Worm (Caenorhabditis elegans) whole organism, early embryonic: ENCODE measurements around the gene B0310.2.

ENCODE experiments used
- B0310.2 ChIP-seq: sonication (generic microtip); optimal IDR thresholded peaks from 2 replicates; lab custom pipeline; 2016; ENCODE audit warnings: mild to moderate bottlenecking, missing genetic modification characterization, missing compliant biosample characterization
- F13C5.2 ChIP-seq: sonication (generic microtip); optimal IDR thresholded peaks from 2 replicates; lab custom pipeline; 2017; ENCODE audit warnings: mild to moderate bottlenecking, missing genetic modification characterization, inconsistent platforms, missing compliant biosample characterization
- aly-1 ChIP-seq: sonication (generic microtip); optimal IDR thresholded peaks from 2 replicates; lab custom pipeline; 2016; ENCODE audit warnings: missing genetic modification characterization, missing compliant biosample characterization
- ama-1 ChIP-seq: fragments of 150-350 bp; optimal IDR thresholded peaks from 2 replicates; lab custom pipeline; 2014
- ceh-13 ChIP-seq: fragments of 200-800 bp; sonication (Bioruptor generic); optimal IDR thresholded peaks from 2 replicates; lab custom pipeline; 2018; ENCODE audit warnings: mild to moderate bottlenecking, missing genetic modification characterization, missing compliant biosample characterization
- ceh-36 ChIP-seq: sonication (generic microtip); optimal IDR thresholded peaks from 2 replicates; lab custom pipeline; 2016; ENCODE audit warnings: missing genetic modification characterization, inconsistent platforms, missing compliant biosample characterization
- ets-7 ChIP-seq: sonication (generic microtip); optimal IDR thresholded peaks from 2 replicates; lab custom pipeline; 2016; ENCODE audit warnings: missing genotype, missing genetic modification characterization, missing compliant biosample characterization
- flt-1 ChIP-seq: fragments of 200-800 bp; sonication (Bioruptor generic); IDR thresholded peaks from 2 replicates; pipeline ENCODE4 v1.3.6; 2022; ENCODE audit warnings: missing genetic modification characterization, missing compliant biosample characterization
- hmbx-1 ChIP-seq: sonication (generic microtip); optimal IDR thresholded peaks from 2 replicates; lab custom pipeline; 2016; ENCODE audit warnings: mild to moderate bottlenecking, missing genetic modification characterization, missing compliant biosample characterization
- hmg-4 ChIP-seq: fragments of 200-800 bp; sonication (Bioruptor generic); optimal IDR thresholded peaks from 2 replicates; lab custom pipeline; 2018; ENCODE audit warnings: mild to moderate bottlenecking, missing genetic modification characterization, missing compliant biosample characterization
- hnd-1 ChIP-seq: sonication (generic microtip); optimal IDR thresholded peaks from 2 replicates; lab custom pipeline; 2016; ENCODE audit warnings: missing genetic modification characterization, missing compliant biosample characterization
- pes-1 ChIP-seq: fragments of 200-800 bp; sonication (Bioruptor generic); IDR thresholded peaks from 2 replicates; pipeline ENCODE4 v1.3.6; 2022; ENCODE audit warnings: missing genetic modification reagents, missing genetic modification characterization, missing compliant biosample characterization
- scrt-1 ChIP-seq: fragments of 200-800 bp; sonication (Bioruptor generic); IDR thresholded peaks from 2 replicates; pipeline ENCODE4 v1.3.6; 2022; ENCODE audit warnings: missing genetic modification characterization, missing compliant biosample characterization
- sea-1 ChIP-seq: fragments of 200-800 bp; sonication (Bioruptor generic); conservative IDR thresholded peaks from 2 replicates; pipeline ENCODE4 v1.3.6; 2022; ENCODE audit warnings: missing genetic modification characterization, missing compliant biosample characterization
- tbx-11 ChIP-seq: fragments of 200-800 bp; sonication (Bioruptor generic); IDR thresholded peaks from 2 replicates; pipeline ENCODE4 v1.3.6; 2022; ENCODE audit warnings: missing genetic modification characterization, missing compliant biosample characterization
- tbx-37 ChIP-seq: fragments of 200-800 bp; sonication (Bioruptor generic); conservative IDR thresholded peaks from 2 replicates; pipeline ENCODE4 v1.3.6; 2022; ENCODE audit warnings: missing genetic modification reagents, missing genetic modification characterization, missing compliant biosample characterization
- tra-4 ChIP-seq: sonication (generic microtip); optimal IDR thresholded peaks from 2 replicates; lab custom pipeline; 2017; ENCODE audit warnings: missing genetic modification characterization, missing compliant biosample characterization

B0310.2 gene

ce11 chrX:506848-507247 is at the start of gene B0310.2:
TSS of gene B0310.2 (minus strand) at chrX:506948.
- TF ChIP-seq scrt-1 (GFP tag; lab: Robert Waterston, UW): no peak
- no peak for TF ChIP-seq ceh-36
- no peak for TF ChIP-seq pes-1 (GFP tag; lab: Robert Waterston, UW)
- TF ChIP-seq ets-7: no peak
- TF ChIP-seq ceh-13 (GFP tag; lab: Kevin White, UChicago): no peak
- TF ChIP-seq F13C5.2 (tag; lab: Kevin White, UChicago): no peak
- TF ChIP-seq tbx-37 (GFP tag; lab: Robert Waterston, UW): no peak
- no peak for TF ChIP-seq sea-1 (GFP tag; lab: Robert Waterston, UW)
- no peak for TF ChIP-seq ama-1 (lab: Kevin White, UChicago)
- TF ChIP-seq hmbx-1: no peak
- no peak for TF ChIP-seq tbx-11 (GFP tag; lab: Robert Waterston, UW)
- no peak for TF ChIP-seq flt-1 (GFP tag; lab: Robert Waterston, UW)
- no peak for TF ChIP-seq hmg-4
- TF ChIP-seq tra-4: no peak
- no peak for TF ChIP-seq aly-1 (tag; lab: Kevin White, UChicago)
- TF ChIP-seq hnd-1 (tag; lab: Kevin White, UChicago): no peak
- no peak for TF ChIP-seq B0310.2 (tag; lab: Kevin White, UChicago)

- TF ChIP-seq B0310.2 (tag; lab: Kevin White, UChicago) (no peak), tbx-11 (GFP tag; lab: Robert Waterston, UW) (no peak), ets-7 (no peak), ama-1 (lab: Kevin White, UChicago) (no peak), scrt-1 (GFP tag; lab: Robert Waterston, UW) (no peak), hnd-1 (tag; lab: Kevin White, UChicago) (no peak), aly-1 (tag; lab: Kevin White, UChicago) (no peak), pes-1 (GFP tag; lab: Robert Waterston, UW) (no peak), F13C5.2 (tag; lab: Kevin White, UChicago) (no peak), ceh-36 (no peak), tra-4 (no peak), tbx-37 (GFP tag; lab: Robert Waterston, UW) (no peak), sea-1 (GFP tag; lab: Robert Waterston, UW) (no peak), hmbx-1 (no peak), flt-1 (GFP tag; lab: Robert Waterston, UW) (no peak)
These were observed 48.5 kb upstream of the B0310.2 start for ce11 chrX:555043-555791.

- TF ChIP-seq pes-1 (GFP tag; lab: Robert Waterston, UW): no peak
- no peak for TF ChIP-seq F13C5.2 (tag; lab: Kevin White, UChicago)
- no peak for TF ChIP-seq hmbx-1
- no peak for TF ChIP-seq aly-1 (tag; lab: Kevin White, UChicago)
These were observed 47.1 kb upstream of the B0310.2 start, which contains the start of gene F57C12.6 for ce11 chrX:553875-554274. TSS of gene F57C12.6 (minus strand) at chrX:553975.

- TF ChIP-seq sea-1 (GFP tag; lab: Robert Waterston, UW) (no peak), ets-7 (no peak), aly-1 (tag; lab: Kevin White, UChicago) (no peak), ceh-36 (no peak), hnd-1 (tag; lab: Kevin White, UChicago) (no peak), hmbx-1 (no peak)
These were observed 46.7 kb upstream of the B0310.2 start for ce11 chrX:553420-553819.

- TF ChIP-seq ets-7 (no peak), tbx-37 (GFP tag; lab: Robert Waterston, UW) (no peak), hmg-4 (no peak), sea-1 (GFP tag; lab: Robert Waterston, UW) (no peak), tbx-11 (GFP tag; lab: Robert Waterston, UW) (no peak), F13C5.2 (tag; lab: Kevin White, UChicago) (no peak), pes-1 (GFP tag; lab: Robert Waterston, UW) (no peak), hmbx-1 (no peak), B0310.2 (tag; lab: Kevin White, UChicago) (no peak), aly-1 (tag; lab: Kevin White, UChicago) (no peak), scrt-1 (GFP tag; lab: Robert Waterston, UW) (no peak), ceh-13 (GFP tag; lab: Kevin White, UChicago) (no peak), flt-1 (GFP tag; lab: Robert Waterston, UW) (no peak), tra-4 (no peak), hnd-1 (tag; lab: Kevin White, UChicago) (no peak), ama-1 (lab: Kevin White, UChicago) (no peak)
These were observed 44.5 kb upstream of the B0310.2 start, which contains the start of gene F57C12.2 for ce11 chrX:551175-551729. TSS of gene F57C12.2 (minus strand) at chrX:551392.

- no peak for TF ChIP-seq tra-4
- no peak for TF ChIP-seq flt-1 (GFP tag; lab: Robert Waterston, UW)
- no peak for TF ChIP-seq F13C5.2 (tag; lab: Kevin White, UChicago)
- no peak for TF ChIP-seq tbx-37 (GFP tag; lab: Robert Waterston, UW)
- TF ChIP-seq pes-1 (GFP tag; lab: Robert Waterston, UW): no peak
- TF ChIP-seq ceh-13 (GFP tag; lab: Kevin White, UChicago): no peak
- TF ChIP-seq hmg-4: no peak
- TF ChIP-seq tbx-11 (GFP tag; lab: Robert Waterston, UW): no peak
- no peak for TF ChIP-seq B0310.2 (tag; lab: Kevin White, UChicago)
- no peak for TF ChIP-seq scrt-1 (GFP tag; lab: Robert Waterston, UW)
- no peak for TF ChIP-seq sea-1 (GFP tag; lab: Robert Waterston, UW)
- no peak for TF ChIP-seq ama-1 (lab: Kevin White, UChicago)
- TF ChIP-seq ets-7: no peak
These were observed 36.1 kb upstream of the B0310.2 start, which contains the start of gene F28C10.1 for ce11 chrX:542807-543206. TSS of gene F28C10.1 (plus strand) at chrX:543107.

- TF ChIP-seq F13C5.2 (tag; lab: Kevin White, UChicago) (no peak), aly-1 (tag; lab: Kevin White, UChicago) (no peak)
These were observed 31.3 kb upstream of the B0310.2 start for ce11 chrX:538083-538482.
